Worm (Caenorhabditis elegans) whole organism, young adult: ENCODE results near the gene D1044.6.
A peak's percentile ranks its signal among the peaks of the same experiment; 100 is the strongest.

ENCODE experiments used
- B0019.2 ChIP-seq: fragments of 200-800 bp; sonication (Bioruptor generic); conservative IDR thresholded peaks from 2 replicates; pipeline ENCODE4 v1.3.6; 2022; ENCODE audit warnings: missing genetic modification reagents, missing genetic modification characterization, missing compliant biosample characterization
- B0035.1 ChIP-seq: sonication (generic microtip); optimal IDR thresholded peaks from 2 replicates; lab custom pipeline; 2016; ENCODE audit warnings: missing genetic modification characterization, mild to moderate bottlenecking, missing compliant biosample characterization, missing genotype, missing genetic modification reagents
- B0261.1 ChIP-seq: sonication (generic microtip); optimal IDR thresholded peaks from 2 replicates; lab custom pipeline; 2016; ENCODE audit warnings: mild to moderate bottlenecking, missing genetic modification characterization, moderate library complexity, missing compliant biosample characterization
- F23B12.7 ChIP-seq: sonication (generic microtip); optimal IDR thresholded peaks from 2 replicates; lab custom pipeline; 2017; ENCODE audit warnings: missing genetic modification characterization, mild to moderate bottlenecking, missing compliant biosample characterization, antibody characterized with exemption, moderate library complexity; ENCODE audit not compliant: insufficient read depth
- F37B4.10 ChIP-seq: fragments of 200-800 bp; sonication (Bioruptor generic); IDR thresholded peaks from 2 replicates; pipeline ENCODE4 v1.3.6; 2022; ENCODE audit warnings: missing genetic modification characterization, missing compliant biosample characterization
- F55B11.4 ChIP-seq: sonication (generic microtip); optimal IDR thresholded peaks from 2 replicates; lab custom pipeline; 2016; ENCODE audit warnings: missing compliant biosample characterization, missing genetic modification characterization, borderline replicate concordance; ENCODE audit not compliant: insufficient read depth
- Y53G8AR.9 ChIP-seq: fragments of 200-800 bp; sonication (Bioruptor generic); conservative IDR thresholded peaks from 2 replicates; pipeline ENCODE4 v1.3.6; 2022; ENCODE audit warnings: missing genetic modification reagents, missing genetic modification characterization, missing compliant biosample characterization
- Y67H2A.10 ChIP-seq: fragments of 200-800 bp; sonication (Bioruptor generic); conservative IDR thresholded peaks from 2 replicates; pipeline ENCODE4 v1.3.6; 2022; ENCODE audit warnings: missing genetic modification reagents, missing genetic modification characterization, missing compliant biosample characterization
- Y95B8A.8 ChIP-seq: fragments of 200-800 bp; sonication (Bioruptor generic); IDR thresholded peaks from 2 replicates; pipeline ENCODE4 v1.3.6; 2022; ENCODE audit warnings: missing genetic modification reagents, missing genetic modification characterization, missing compliant biosample characterization
- ZK185.1 ChIP-seq: sonication (generic microtip); optimal IDR thresholded peaks from 2 replicates; lab custom pipeline; 2016; ENCODE audit warnings: mild to moderate bottlenecking, missing genetic modification characterization, missing compliant biosample characterization; ENCODE audit not compliant: poor library complexity, severe bottlenecking
- athp-1 ChIP-seq: sonication (generic microtip); optimal IDR thresholded peaks from 2 replicates; lab custom pipeline; 2017; ENCODE audit warnings: mild to moderate bottlenecking, missing genetic modification characterization, missing compliant biosample characterization
- attf-3 ChIP-seq: fragments of 200-800 bp; sonication (Bioruptor generic); conservative IDR thresholded peaks from 2 replicates; pipeline ENCODE4 v1.3.6; 2022; ENCODE audit warnings: missing genetic modification reagents, missing genetic modification characterization, missing compliant biosample characterization
- bed-1 ChIP-seq: fragments of 200-800 bp; sonication (Bioruptor generic); IDR thresholded peaks from 2 replicates; pipeline ENCODE4 v1.3.6; 2022; ENCODE audit warnings: missing genetic modification reagents, missing genetic modification characterization, missing compliant biosample characterization
- cebp-1 ChIP-seq, 2 experiments: fragments of 200-800 bp in 1 of 2; sonication (Bioruptor generic) in 1 of 2; sonication (generic microtip) in 1 of 2; IDR thresholded peaks in 1 of 2; optimal IDR thresholded peaks in 1 of 2; 2 replicates each; pipeline versions ENCODE4 v1.3.6 to Lab custom; 2017 to 2022; ENCODE audit warnings: missing compliant biosample characterization in 2 of 2, missing genetic modification characterization in 2 of 2, mild to moderate bottlenecking in 1 of 2, missing genetic modification reagents in 1 of 2, moderate library complexity in 1 of 2
- ceh-100 ChIP-seq: fragments of 200-800 bp; sonication (Bioruptor generic); IDR thresholded peaks from 2 replicates; pipeline ENCODE4 v1.3.6; 2022; ENCODE audit warnings: missing genetic modification reagents, missing genetic modification characterization, missing compliant biosample characterization
- chd-7 ChIP-seq: sonication (generic microtip); optimal IDR thresholded peaks from 2 replicates; lab custom pipeline; 2016; ENCODE audit warnings: mild to moderate bottlenecking, missing genetic modification characterization, moderate library complexity, missing compliant biosample characterization
- dpl-1 ChIP-seq: fragments of 150-350 bp; optimal IDR thresholded peaks from 2 replicates; lab custom pipeline; 2014; ENCODE audit warnings: missing biosample characterization, missing genetic modification reagents, missing genetic modification characterization
- egl-44 ChIP-seq: fragments of 200-800 bp; sonication (Bioruptor generic); IDR thresholded peaks from 2 replicates; pipeline ENCODE4 v1.3.6; 2022; ENCODE audit warnings: missing genetic modification reagents, missing genetic modification characterization, missing compliant biosample characterization
- ekl-4 ChIP-seq: fragments of 200-800 bp; sonication (Bioruptor generic); IDR thresholded peaks from 2 replicates; pipeline ENCODE4 v1.3.6; 2022; ENCODE audit warnings: missing genetic modification reagents, missing genetic modification characterization, missing compliant biosample characterization
- fkh-3 ChIP-seq: sonication (generic microtip); optimal IDR thresholded peaks from 2 replicates; lab custom pipeline; 2016; ENCODE audit warnings: mild to moderate bottlenecking, missing genetic modification characterization, missing compliant biosample characterization
- hmg-20 ChIP-seq: fragments of 200-800 bp; sonication (Bioruptor generic); IDR thresholded peaks from 2 replicates; pipeline ENCODE4 v1.3.6; 2022; ENCODE audit warnings: missing genetic modification reagents, missing genetic modification characterization, missing compliant biosample characterization
- let-607 ChIP-seq, 2 experiments: fragments of 200-800 bp in 1 of 2; sonication (Bioruptor generic) in 1 of 2; sonication (generic microtip) in 1 of 2; optimal IDR thresholded peaks; 2 replicates each; lab custom pipeline; 2016 to 2018; ENCODE audit warnings: mild to moderate bottlenecking in 2 of 2, missing compliant biosample characterization in 2 of 2, missing genetic modification characterization in 2 of 2, moderate library complexity in 2 of 2, missing genotype in 1 of 2
- lin-35 ChIP-seq, 3 experiments: fragments of 150-350 bp in 2 of 3; sonication (generic microtip) in 1 of 3; optimal IDR thresholded peaks; 2 replicates each; lab custom pipeline; 2014 to 2018; ENCODE audit warnings: missing biosample characterization in 3 of 3, missing genetic modification characterization in 3 of 3, missing genetic modification reagents in 3 of 3
- lsl-1 ChIP-seq: fragments of 200-800 bp; sonication (Bioruptor generic); optimal IDR thresholded peaks from 2 replicates; lab custom pipeline; 2018; ENCODE audit warnings: mild to moderate bottlenecking, missing genetic modification characterization, moderate library complexity, missing compliant biosample characterization
- madf-6 ChIP-seq: fragments of 200-800 bp; sonication (Bioruptor generic); IDR thresholded peaks from 2 replicates; pipeline ENCODE4 v1.3.6; 2022; ENCODE audit warnings: missing genetic modification reagents, missing genetic modification characterization, missing compliant biosample characterization
- mcd-1 ChIP-seq: fragments of 200-800 bp; sonication (Bioruptor generic); IDR thresholded peaks from 2 replicates; pipeline ENCODE4 v1.3.6; 2022; ENCODE audit warnings: missing genetic modification reagents, missing genetic modification characterization, missing compliant biosample characterization
- mxl-1 ChIP-seq: sonication (generic microtip); optimal IDR thresholded peaks from 2 replicates; lab custom pipeline; 2016; ENCODE audit warnings: missing genetic modification characterization, missing compliant biosample characterization
- nhr-179 ChIP-seq: sonication (generic microtip); optimal IDR thresholded peaks from 2 replicates; lab custom pipeline; 2016; ENCODE audit warnings: mild to moderate bottlenecking, missing genetic modification characterization, missing compliant biosample characterization
- nhr-80 ChIP-seq: sonication (generic microtip); optimal IDR thresholded peaks from 2 replicates; lab custom pipeline; 2016; ENCODE audit warnings: missing genetic modification characterization, missing compliant biosample characterization
- nhr-90 ChIP-seq: sonication (generic microtip); optimal IDR thresholded peaks from 2 replicates; lab custom pipeline; 2016; ENCODE audit warnings: missing genotype, mild to moderate bottlenecking, missing genetic modification characterization, missing compliant biosample characterization
- pbrm-1 ChIP-seq: fragments of 200-800 bp; sonication (Bioruptor generic); IDR thresholded peaks from 2 replicates; pipeline ENCODE4 v1.3.6; 2022; ENCODE audit warnings: missing genetic modification reagents, missing genetic modification characterization, missing compliant biosample characterization
- rec-8 ChIP-seq, 2 experiments: sonication (generic microtip); optimal IDR thresholded peaks; 2 replicates each; lab custom pipeline; 2016; ENCODE audit warnings: mild to moderate bottlenecking in 2 of 2, missing genetic modification characterization in 2 of 2, missing genetic modification reagents in 2 of 2, missing genotype in 2 of 2, missing biosample characterization in 1 of 2, missing compliant biosample characterization in 1 of 2, moderate library complexity in 1 of 2
- rpc-1 ChIP-seq, 2 experiments: fragments of 150-350 bp in 1 of 2; sonication (generic microtip) in 1 of 2; optimal IDR thresholded peaks; 2 replicates each; lab custom pipeline; 2014 to 2018; ENCODE audit warnings: missing biosample characterization in 1 of 2, missing genetic modification characterization in 1 of 2, missing genetic modification reagents in 1 of 2, missing genotype in 1 of 2
- snpc-1.1 ChIP-seq: sonication (generic microtip); optimal IDR thresholded peaks from 2 replicates; lab custom pipeline; 2017; ENCODE audit warnings: missing genetic modification characterization, mild to moderate bottlenecking, missing compliant biosample characterization, antibody characterized with exemption, moderate library complexity, missing genotype, missing genetic modification reagents; ENCODE audit not compliant: insufficient read depth
- snpc-1.3 ChIP-seq: sonication (generic microtip); optimal IDR thresholded peaks from 2 replicates; lab custom pipeline; 2017; ENCODE audit warnings: missing genetic modification characterization, mild to moderate bottlenecking, missing compliant biosample characterization, antibody characterized with exemption, moderate library complexity, missing genotype, missing genetic modification reagents; ENCODE audit not compliant: insufficient read depth
- snpc-3.4 ChIP-seq: sonication (generic microtip); optimal IDR thresholded peaks from 2 replicates; lab custom pipeline; 2017; ENCODE audit warnings: missing genetic modification characterization, mild to moderate bottlenecking, missing compliant biosample characterization, antibody characterized with exemption, moderate library complexity, missing genotype, missing genetic modification reagents
- tlf-1 ChIP-seq: fragments of 200-800 bp; sonication (Bioruptor generic); optimal IDR thresholded peaks from 2 replicates; lab custom pipeline; 2018; ENCODE audit warnings: mild to moderate bottlenecking, missing genetic modification characterization, missing compliant biosample characterization
- unc-130 ChIP-seq: sonication (generic microtip); optimal IDR thresholded peaks from 2 replicates; lab custom pipeline; 2016; ENCODE audit warnings: missing genetic modification reagents, missing genetic modification characterization, missing compliant biosample characterization
- xnd-1 ChIP-seq: sonication (generic microtip); optimal IDR thresholded peaks from 2 replicates; lab custom pipeline; 2016; ENCODE audit warnings: missing genotype, missing genetic modification reagents, missing genetic modification characterization, missing compliant biosample characterization
- zfh-2 ChIP-seq: fragments of 200-800 bp; sonication (Bioruptor generic); conservative IDR thresholded peaks from 2 replicates; pipeline ENCODE4 v1.3.6; 2022; ENCODE audit warnings: missing genetic modification reagents, missing genetic modification characterization, missing compliant biosample characterization
- zim-3 ChIP-seq: sonication (generic microtip); optimal IDR thresholded peaks from 2 replicates; lab custom pipeline; 2017; ENCODE audit warnings: mild to moderate bottlenecking, missing genetic modification characterization, moderate library complexity, missing compliant biosample characterization
- ztf-28 ChIP-seq: fragments of 200-800 bp; sonication (Bioruptor generic); IDR thresholded peaks from 2 replicates; pipeline ENCODE4 v1.3.6; 2022; ENCODE audit warnings: missing genetic modification reagents, missing genetic modification characterization, missing compliant biosample characterization

D1044.6 gene

ce11 chrIII:5557246-5557819 lies 14.4 kb upstream of the D1044.6 start, which contains the start of gene rpc-2 (continued):
- TF ChIP-seq zim-3 = no peak
- peak; percentile 59 for TF ChIP-seq nhr-90
- peak; percentile 32; the same call in 1 of the 2 replicates for TF ChIP-seq pbrm-1
- TF ChIP-seq dpl-1 (GFP tag; lab: Kevin White, UChicago) = no peak
- TF ChIP-seq F55B11.4 = no peak
- TF ChIP-seq egl-44 = 0 out of 2 replicates have a peak, but pooled peaks have one; percentile 57
- TF ChIP-seq ekl-4 (GFP tag; lab: Robert Waterston, UW) = peak; percentile 51

ce11 chrIII:5554884-5555500 lies 12.0 kb upstream of the D1044.6 start, which contains the start of the genes nmad-1 and hach-1:
Gene nmad-1 (minus strand): TSS chrIII:5554934.
Gene hach-1 (plus strand): TSS chrIII:5555450.
- TF ChIP-seq zfh-2 (GFP tag; lab: Robert Waterston, UW) = 0 out of 2 replicates have a peak, but pooled peaks have one; percentile 10
- peak; percentile 53; the same call in 1 of the 2 replicates for TF ChIP-seq attf-3
- peak; percentile 88 for TF ChIP-seq snpc-3.4 (tag; lab: Kevin White, UChicago)
- peak; percentile 57; the same call in 1 of the 2 replicates for TF ChIP-seq egl-44
- no peak for TF ChIP-seq fkh-3
- TF ChIP-seq tlf-1 (GFP tag; lab: Kevin White, UChicago) = peak; percentile 38
- peak; percentile 14 to 58 for TF ChIP-seq let-607 (tag; optimal IDR thresholded peaks at IDR 0.05; lab: Kevin White, UChicago)
- TF ChIP-seq Y95B8A.8 (GFP tag; lab: Robert Waterston, UW) = no peak
- no peak for TF ChIP-seq F37B4.10 (GFP tag; lab: Robert Waterston, UW)
- TF ChIP-seq mcd-1 (GFP tag; lab: Robert Waterston, UW) = peak; percentile 74
- peak; percentile 28 for TF ChIP-seq athp-1 (tag; lab: Kevin White, UChicago)
- TF ChIP-seq ekl-4 (GFP tag; lab: Robert Waterston, UW) = peak; percentile 90
- peak; percentile 43 for TF ChIP-seq rpc-1 (optimal IDR thresholded peaks at IDR 0.05; lab: Kevin White, UChicago)
- TF ChIP-seq rpc-1 (tag; optimal IDR thresholded peaks at IDR 0.05; lab: Kevin White, UChicago) = no peak
- TF ChIP-seq mxl-1 (tag; lab: Kevin White, UChicago) = no peak
- peak; percentile 63; the same call in 1 of the 2 replicates for TF ChIP-seq ceh-100 (GFP tag; lab: Robert Waterston, UW)
- TF ChIP-seq lsl-1 (GFP tag; lab: Kevin White, UChicago) = peak; percentile 58
- peak; percentile 72 for TF ChIP-seq F23B12.7 (tag; lab: Kevin White, UChicago)
- peak; percentile 28 to 45 for TF ChIP-seq rec-8 (tag; optimal IDR thresholded peaks at IDR 0.05; lab: Kevin White, UChicago)
- peak; percentile 89 for TF ChIP-seq madf-6 (GFP tag; lab: Robert Waterston, UW)
- peak; percentile 24 for TF ChIP-seq nhr-80 (tag; lab: Kevin White, UChicago)
- TF ChIP-seq snpc-1.1 = peak; percentile 71
- no peak for TF ChIP-seq B0261.1 (tag; lab: Kevin White, UChicago)
- TF ChIP-seq ztf-28 (GFP tag; lab: Robert Waterston, UW) = no peak
- TF ChIP-seq xnd-1 = peak; percentile 27
- TF ChIP-seq snpc-1.3 (tag; lab: Kevin White, UChicago) = peak; percentile 93
- no peak for TF ChIP-seq B0019.2 (GFP tag; lab: Robert Waterston, UW)
- TF ChIP-seq nhr-179 (tag; lab: Kevin White, UChicago) = no peak
- peak; percentile 21 for TF ChIP-seq unc-130 (GFP tag; lab: Kevin White, UChicago)
- TF ChIP-seq B0035.1 (tag; lab: Kevin White, UChicago) = no peak
- TF ChIP-seq nhr-90 = no peak
- TF ChIP-seq lin-35 (GFP tag; optimal IDR thresholded peaks at IDR 0.05; lab: Kevin White, UChicago) = peak in 2 of 3 experiments; percentile 60 to 75
- TF ChIP-seq hmg-20 (GFP tag; lab: Robert Waterston, UW) = no peak
- TF ChIP-seq zim-3 = no peak
- no peak for TF ChIP-seq bed-1 (GFP tag; lab: Robert Waterston, UW)
- peak; percentile 87 for TF ChIP-seq ZK185.1 (tag; lab: Kevin White, UChicago)
- TF ChIP-seq cebp-1 (GFP tag; IDR thresholded peaks at IDR 0.05; lab: Robert Waterston, UW) = no peak
- TF ChIP-seq cebp-1 (tag; optimal IDR thresholded peaks at IDR 0.05; lab: Kevin White, UChicago) = peak; percentile 83
- no peak for TF ChIP-seq Y53G8AR.9 (GFP tag; lab: Robert Waterston, UW)
- TF ChIP-seq chd-7 (tag; lab: Kevin White, UChicago) = no peak
- TF ChIP-seq Y67H2A.10 (GFP tag; lab: Robert Waterston, UW) = no peak
